Worm (Caenorhabditis elegans) whole organism, L4 larva: ENCODE results near the gene T04C4.3.
A peak's percentile ranks its signal among the peaks of the same experiment; 100 is the strongest.

ENCODE experiments used
- F26F4.8 ChIP-seq: fragments of 200-800 bp; sonication (Bioruptor generic); conservative IDR thresholded peaks from 2 replicates; pipeline ENCODE4 v1.3.6; 2022; ENCODE audit warnings: missing genetic modification characterization, missing compliant biosample characterization
- R02D3.7 ChIP-seq: fragments of 150-350 bp; sonication (generic microtip); optimal IDR thresholded peaks from 3 replicates; lab custom pipeline; 2014; ENCODE audit warnings: missing biosample characterization, missing genetic modification characterization
- ama-1 ChIP-seq: fragments of 150-350 bp; optimal IDR thresholded peaks from 2 replicates; lab custom pipeline; 2014; ENCODE audit warnings: inconsistent platforms, mixed read lengths
- ceh-82 ChIP-seq: sonication (generic microtip); optimal IDR thresholded peaks from 2 replicates; lab custom pipeline; 2017; ENCODE audit warnings: missing biosample characterization, missing genetic modification characterization
- lin-38 ChIP-seq: fragments of 200-800 bp; sonication (Bioruptor generic); IDR thresholded peaks from 2 replicates; pipeline ENCODE4 v1.3.6; 2022; ENCODE audit warnings: missing genetic modification reagents, missing genetic modification characterization, missing compliant biosample characterization
- nhr-41 ChIP-seq: fragments of 200-800 bp; sonication (Bioruptor generic); IDR thresholded peaks from 2 replicates; pipeline ENCODE4 v1.3.6; 2022; ENCODE audit warnings: missing genetic modification reagents, missing genetic modification characterization, missing compliant biosample characterization
- nhr-77 ChIP-seq: fragments of 150-350 bp; optimal IDR thresholded peaks from 2 replicates; lab custom pipeline; 2014; ENCODE audit warnings: missing biosample characterization, missing genetic modification characterization
- pha-4 ChIP-seq, 2 experiments: fragments of 150-350 bp in 1 of 2; fragments of 200-800 bp in 1 of 2; sonication (Bioruptor generic) in 1 of 2; IDR thresholded peaks in 1 of 2; optimal IDR thresholded peaks in 1 of 2; 2 replicates each; pipeline versions ENCODE4 v1.3.6 to Lab custom; 2014 to 2022; ENCODE audit warnings: missing genetic modification characterization in 2 of 2, missing genetic modification reagents in 2 of 2, missing biosample characterization in 1 of 2, missing compliant biosample characterization in 1 of 2
- set-16 ChIP-seq: fragments of 200-800 bp; sonication (Bioruptor generic); IDR thresholded peaks from 2 replicates; pipeline ENCODE4 v1.3.6; 2022; ENCODE audit warnings: missing genetic modification reagents, missing genetic modification characterization, missing compliant biosample characterization
- ztf-7 ChIP-seq: fragments of 150-350 bp; optimal IDR thresholded peaks from 2 replicates; lab custom pipeline; 2014; ENCODE audit warnings: missing biosample characterization, missing genetic modification characterization

DNA sequence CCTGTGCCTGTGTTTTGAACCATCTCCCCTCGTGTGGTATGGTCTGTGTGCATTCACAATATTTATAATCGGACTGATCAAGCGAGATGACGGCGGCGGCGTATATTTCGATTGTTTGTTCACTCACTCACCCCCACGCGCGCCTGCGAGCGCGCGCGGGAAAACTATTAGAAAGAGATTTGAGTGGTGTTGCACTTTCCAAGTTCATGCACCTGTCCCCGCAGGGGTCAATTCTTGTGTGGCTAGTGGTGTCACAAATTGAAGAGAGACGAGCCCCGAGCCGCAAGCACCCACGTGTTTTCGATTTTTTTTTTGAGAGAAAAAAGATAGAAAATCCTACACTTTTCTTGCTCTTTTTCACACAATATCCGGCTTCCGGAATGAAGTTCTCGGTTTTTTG lies 604 bp upstream of the T04C4.3 start:
- TF ChIP-seq ztf-7 (tag; lab: Kevin White, UChicago) (no peak), pha-4 (GFP tag; IDR thresholded peaks at IDR 0.05; lab: Robert Waterston, UW) (no peak), pha-4 (tag; optimal IDR thresholded peaks at IDR 0.05; lab: Kevin White, UChicago) (no peak), set-16 (peak; percentile 40), F26F4.8 (no peak), lin-38 (no peak), R02D3.7 (tag; lab: Kevin White, UChicago) (no peak), nhr-77 (tag; lab: Kevin White, UChicago) (no peak), ama-1 (no peak), ceh-82 (no peak), nhr-41 (GFP tag; lab: Robert Waterston, UW) (no peak)
